Fruit fly (Drosophila melanogaster): ENCODE results near the gene CG33061.

CG33061 gene

DNA sequence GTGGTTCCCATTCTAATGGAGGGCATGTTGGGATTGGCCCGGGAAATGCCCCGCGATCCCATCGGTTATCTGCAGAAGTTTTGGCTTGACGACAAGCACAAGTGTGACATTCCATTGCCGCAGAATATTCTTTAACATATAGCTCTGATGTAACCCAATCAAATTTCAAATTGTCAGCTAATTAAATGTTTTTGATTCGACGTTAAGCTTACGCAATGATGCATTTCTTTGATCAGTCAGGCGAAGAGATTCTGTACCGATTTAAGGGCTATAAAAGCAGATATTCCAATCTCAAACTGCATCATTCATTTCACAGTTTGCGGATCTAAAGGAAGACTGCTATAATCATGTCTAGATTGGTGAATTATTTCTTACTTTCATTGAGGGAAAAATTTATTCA lies 2.0 kb downstream of the CG33061 start, which contains the start of gene retinin:
retinin (plus strand) TSS at position 301 of the 400 bp plus-strand sequence.
- TF ChIP-seq Mnt (GFP tag; optimal IDR thresholded peaks at IDR 0.05) (no peak), pad (GFP tag; optimal IDR thresholded peaks at IDR 0.05) (no peak), kay (GFP tag; ENCODE audit: borderline replicate concordance) (no peak), CG5204 (GFP tag; optimal IDR thresholded peaks at IDR 0.05) (no peak), CG14711 (tag; optimal IDR thresholded peaks at IDR 0.05) (no peak)

DNA sequence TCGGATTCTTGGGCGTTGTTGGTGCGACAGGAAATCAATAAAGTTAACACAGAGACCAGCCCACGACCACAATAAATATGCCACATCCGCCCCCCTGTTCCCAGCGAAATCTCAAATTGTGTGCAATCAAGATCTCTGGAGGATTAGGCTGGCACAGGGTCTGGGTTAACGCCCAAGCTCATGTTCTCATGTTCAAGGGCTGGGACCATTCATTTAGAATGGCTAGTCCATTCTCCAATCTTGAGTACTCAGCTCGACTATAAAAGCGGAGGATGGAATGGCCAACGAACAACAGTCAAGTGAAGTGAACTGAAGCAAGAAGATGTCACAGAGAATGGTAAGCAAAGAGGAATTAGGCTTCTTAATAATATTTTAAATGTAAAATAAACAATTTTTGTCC lies 3.4 kb downstream of the CG33061 start, which contains the start of gene CG13056:
CG13056 (plus strand) TSS at position 301 of the 400 bp plus-strand sequence.
- no peak for TF ChIP-seq Hr96 (GFP tag; optimal IDR thresholded peaks at IDR 0.05)
- TF ChIP-seq CG11617 (GFP tag; optimal IDR thresholded peaks at IDR 0.05), result no peak
- no peak for TF ChIP-seq CG33017 (tag; optimal IDR thresholded peaks at IDR 0.05)
- TF ChIP-seq tj (GFP tag; optimal IDR thresholded peaks at IDR 0.05), result no peak
- TF ChIP-seq cic (GFP tag; optimal IDR thresholded peaks at IDR 0.05), result no peak
- no peak for TF ChIP-seq kay (GFP tag; ENCODE audit: borderline replicate concordance)
- no peak for TF ChIP-seq Clk (GFP tag; optimal IDR thresholded peaks at IDR 0.05)
- TF ChIP-seq Crg-1 (GFP tag; optimal IDR thresholded peaks at IDR 0.05), result no peak
- no peak for TF ChIP-seq cnc (optimal IDR thresholded peaks at IDR 0.05)
- no peak for TF ChIP-seq CG1620 (GFP tag; optimal IDR thresholded peaks at IDR 0.05)
- TF ChIP-seq toe (GFP tag; optimal IDR thresholded peaks at IDR 0.05), result no peak
- no peak for TF ChIP-seq CG5204 (GFP tag; optimal IDR thresholded peaks at IDR 0.05)
- no peak for TF ChIP-seq CG12768 (GFP tag; optimal IDR thresholded peaks at IDR 0.05)
- no peak for TF ChIP-seq pad (GFP tag; optimal IDR thresholded peaks at IDR 0.05)
- no peak for TF ChIP-seq CG7045 (GFP tag; optimal IDR thresholded peaks at IDR 0.05)
- TF ChIP-seq bab1 (GFP tag; optimal IDR thresholded peaks at IDR 0.05), result no peak

DNA sequence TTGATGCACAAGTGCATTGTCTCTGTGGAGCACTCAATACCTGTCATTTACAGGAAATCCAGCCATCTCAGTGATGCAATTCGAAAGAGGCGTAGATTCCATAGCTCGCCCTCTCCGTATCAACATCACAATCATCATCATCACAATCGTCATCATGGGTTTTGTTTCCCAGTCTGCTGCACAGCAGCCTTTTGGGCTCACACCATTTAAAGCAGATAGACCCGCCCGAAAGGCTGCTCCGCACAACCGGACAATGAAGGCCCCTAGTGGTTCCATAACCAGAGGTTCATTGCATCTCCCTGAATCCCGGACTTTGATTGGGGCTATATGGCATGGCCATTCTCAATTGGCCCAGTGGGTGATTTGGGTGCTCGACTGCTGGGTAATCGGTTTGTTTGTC lies 5.3 kb downstream of the CG33061 start:
- no peak for TF ChIP-seq Crg-1 (GFP tag; optimal IDR thresholded peaks at IDR 0.05)
- no peak for TF ChIP-seq Clk (GFP tag; optimal IDR thresholded peaks at IDR 0.05)
- no peak for TF ChIP-seq CG11617 (GFP tag; optimal IDR thresholded peaks at IDR 0.05)
- TF ChIP-seq cnc (optimal IDR thresholded peaks at IDR 0.05), result no peak
- TF ChIP-seq CG7101 (tag; optimal IDR thresholded peaks at IDR 0.05), result no peak
- no peak for TF ChIP-seq CG33017 (tag; optimal IDR thresholded peaks at IDR 0.05)
- TF ChIP-seq CG5204 (GFP tag; optimal IDR thresholded peaks at IDR 0.05), result no peak
- no peak for TF ChIP-seq bab1 (GFP tag; optimal IDR thresholded peaks at IDR 0.05)
- TF ChIP-seq kay (GFP tag; ENCODE audit: borderline replicate concordance), result no peak
- TF ChIP-seq toe (GFP tag; optimal IDR thresholded peaks at IDR 0.05), result no peak
- no peak for TF ChIP-seq ovo (GFP tag; optimal IDR thresholded peaks at IDR 0.05)

DNA sequence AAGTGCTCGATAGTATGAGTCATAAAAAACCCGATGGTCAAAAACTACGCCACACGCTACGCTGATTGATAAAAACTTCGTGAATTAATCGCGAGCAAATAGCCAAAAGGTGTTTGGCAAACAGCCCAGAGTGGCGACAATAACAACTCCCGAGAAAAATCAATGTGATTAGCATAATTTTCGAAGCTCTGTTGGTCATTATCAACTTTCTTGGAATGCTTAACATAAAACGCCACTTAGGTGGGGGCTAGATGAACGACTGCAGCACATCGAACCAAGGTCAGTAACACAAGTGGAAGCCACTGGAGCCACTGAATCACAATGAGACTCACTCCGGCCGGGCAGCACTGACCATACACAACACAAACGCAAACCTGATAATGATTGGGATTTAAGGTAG lies 8.1 kb downstream of the CG33061 start:
- no peak for TF ChIP-seq CG11617 (GFP tag; optimal IDR thresholded peaks at IDR 0.05)
- no peak for TF ChIP-seq toe (GFP tag; optimal IDR thresholded peaks at IDR 0.05)
- no peak for TF ChIP-seq pad (GFP tag; optimal IDR thresholded peaks at IDR 0.05)

DNA sequence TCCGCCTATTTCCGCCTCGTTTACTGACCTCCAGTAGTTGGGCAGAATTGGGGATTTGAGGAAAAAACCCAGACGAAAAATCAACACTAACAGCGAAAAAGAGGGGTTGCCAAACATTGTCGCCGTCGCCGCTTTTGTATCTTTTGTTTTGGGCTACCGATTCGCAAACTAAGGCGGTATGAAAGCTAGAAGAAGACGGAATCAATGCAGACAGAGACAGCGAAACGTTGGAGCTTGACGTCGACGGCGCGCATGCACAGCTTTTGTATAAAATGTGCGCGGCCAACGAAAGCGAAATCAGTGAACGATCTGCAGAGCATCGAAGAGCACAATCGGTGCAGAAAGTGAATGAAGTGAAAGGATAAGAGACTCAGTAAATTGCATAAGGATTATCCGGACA lies 9.1 kb downstream of the CG33061 start, which contains the start of gene CG4998:
CG4998 (plus strand) TSS at position 301 of the 400 bp plus-strand sequence.
- TF ChIP-seq cic (GFP tag; optimal IDR thresholded peaks at IDR 0.05) (no peak), CG1620 (GFP tag; optimal IDR thresholded peaks at IDR 0.05) (no peak), Mnt (GFP tag; optimal IDR thresholded peaks at IDR 0.05) (no peak), cnc (optimal IDR thresholded peaks at IDR 0.05) (no peak), CG11617 (GFP tag; optimal IDR thresholded peaks at IDR 0.05) (no peak), CG14711 (tag; optimal IDR thresholded peaks at IDR 0.05) (no peak), ovo (GFP tag; optimal IDR thresholded peaks at IDR 0.05) (no peak), CG7045 (GFP tag; optimal IDR thresholded peaks at IDR 0.05) (no peak), CG7101 (tag; optimal IDR thresholded peaks at IDR 0.05) (no peak), Crg-1 (GFP tag; optimal IDR thresholded peaks at IDR 0.05) (no peak), pad (GFP tag; optimal IDR thresholded peaks at IDR 0.05) (no peak), Clk (GFP tag; optimal IDR thresholded peaks at IDR 0.05) (no peak), Hr96 (GFP tag; optimal IDR thresholded peaks at IDR 0.05) (no peak), CG5204 (GFP tag; optimal IDR thresholded peaks at IDR 0.05) (no peak), bab1 (GFP tag; optimal IDR thresholded peaks at IDR 0.05) (no peak), CG12768 (GFP tag; optimal IDR thresholded peaks at IDR 0.05) (no peak), tj (GFP tag; optimal IDR thresholded peaks at IDR 0.05) (no peak), CG33017 (tag; optimal IDR thresholded peaks at IDR 0.05) (no peak)

DNA sequence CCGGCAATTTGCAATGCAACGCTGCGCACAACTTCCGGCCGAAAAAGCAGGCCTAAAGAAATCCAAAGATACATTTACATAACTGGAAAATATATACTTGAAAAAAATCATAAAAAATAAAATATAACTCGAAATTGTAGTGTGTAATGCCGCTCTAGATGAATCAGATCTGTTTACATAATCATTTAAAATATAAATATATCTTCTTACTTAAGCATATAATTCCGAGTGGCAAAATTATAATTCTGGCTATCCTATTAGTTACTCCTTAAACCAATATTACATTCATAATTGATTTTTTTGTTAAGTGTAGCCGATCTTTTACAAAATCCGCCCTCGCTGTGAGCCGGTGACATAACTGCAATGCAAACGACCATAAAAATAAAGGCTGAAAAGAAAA lies 9.9 kb downstream of the CG33061 start:
- TF ChIP-seq kay (GFP tag; ENCODE audit: borderline replicate concordance), result no peak
- TF ChIP-seq CG1620 (GFP tag; optimal IDR thresholded peaks at IDR 0.05), result no peak
- TF ChIP-seq Crg-1 (GFP tag; optimal IDR thresholded peaks at IDR 0.05), result no peak
- no peak for TF ChIP-seq CG33017 (tag; optimal IDR thresholded peaks at IDR 0.05)
- TF ChIP-seq CG14711 (tag; optimal IDR thresholded peaks at IDR 0.05), result no peak
- no peak for TF ChIP-seq bab1 (GFP tag; optimal IDR thresholded peaks at IDR 0.05)
- no peak for TF ChIP-seq CG7045 (GFP tag; optimal IDR thresholded peaks at IDR 0.05)
- TF ChIP-seq CG11617 (GFP tag; optimal IDR thresholded peaks at IDR 0.05), result no peak
- TF ChIP-seq Mnt (GFP tag; optimal IDR thresholded peaks at IDR 0.05), result no peak
- TF ChIP-seq Hr96 (GFP tag; optimal IDR thresholded peaks at IDR 0.05), result no peak
- TF ChIP-seq cic (GFP tag; optimal IDR thresholded peaks at IDR 0.05), result no peak
- TF ChIP-seq CG7101 (tag; optimal IDR thresholded peaks at IDR 0.05), result no peak
- no peak for TF ChIP-seq Clk (GFP tag; optimal IDR thresholded peaks at IDR 0.05)

DNA sequence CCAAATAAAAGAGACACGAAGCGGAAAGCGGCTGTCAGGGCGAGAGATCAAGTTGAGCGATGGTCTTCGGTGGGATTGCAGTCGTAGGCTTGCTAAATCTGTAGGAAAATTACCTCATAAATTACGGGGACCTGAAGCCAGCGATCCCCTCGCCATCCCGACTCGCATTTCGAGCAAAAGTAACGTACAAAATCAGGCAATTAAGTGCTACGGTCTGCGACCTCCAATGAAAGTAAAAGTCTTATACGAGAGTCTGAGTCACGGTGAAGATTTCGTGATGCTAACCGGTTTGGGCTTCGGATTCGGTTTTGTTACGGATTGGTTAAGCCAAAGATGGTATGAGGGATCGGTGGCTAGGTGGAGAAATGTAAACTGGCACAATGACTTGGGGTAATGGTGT lies 10.3 kb downstream of the CG33061 start:
- no peak for TF ChIP-seq ovo (GFP tag; optimal IDR thresholded peaks at IDR 0.05)
- TF ChIP-seq CG33017 (tag; optimal IDR thresholded peaks at IDR 0.05), result no peak
- no peak for TF ChIP-seq tj (GFP tag; optimal IDR thresholded peaks at IDR 0.05)
- no peak for TF ChIP-seq CG1620 (GFP tag; optimal IDR thresholded peaks at IDR 0.05)
- no peak for TF ChIP-seq CG7045 (GFP tag; optimal IDR thresholded peaks at IDR 0.05)
- no peak for TF ChIP-seq CG14711 (tag; optimal IDR thresholded peaks at IDR 0.05)
- no peak for TF ChIP-seq Hr96 (GFP tag; optimal IDR thresholded peaks at IDR 0.05)
- TF ChIP-seq CG12768 (GFP tag; optimal IDR thresholded peaks at IDR 0.05), result no peak

All from whole organism, adult.